Worm (Caenorhabditis elegans): ENCODE data around the gene Y38F1A.8.

The Y38F1A.8 gene

DNA sequence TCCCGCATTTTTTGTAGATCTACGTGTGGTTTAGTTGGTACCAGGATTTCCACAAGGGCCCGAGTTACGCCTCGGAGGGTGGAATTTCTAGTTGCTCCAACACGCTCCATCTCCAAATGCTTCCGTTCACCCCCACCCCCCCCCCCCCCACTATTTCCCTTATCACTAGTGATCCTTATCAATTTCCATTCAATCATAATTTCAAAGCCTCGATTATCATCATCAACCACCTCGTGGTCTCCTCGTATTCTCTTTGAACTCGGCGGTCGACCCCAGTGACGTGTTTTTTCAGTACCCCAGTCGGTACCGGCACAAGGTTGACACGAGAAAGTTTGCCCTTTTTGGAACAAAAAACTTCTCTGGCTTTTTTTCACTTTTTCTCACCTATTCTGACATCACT is 17.8 kb downstream of the Y38F1A.8 start:
- TF ChIP-seq fos-1 (tag; optimal IDR thresholded peaks at IDR 0.05) (peak; percentile 10), lin-11 (tag; optimal IDR thresholded peaks at IDR 0.05) (no peak), ztf-11 (tag; optimal IDR thresholded peaks at IDR 0.05) (no peak)

DNA sequence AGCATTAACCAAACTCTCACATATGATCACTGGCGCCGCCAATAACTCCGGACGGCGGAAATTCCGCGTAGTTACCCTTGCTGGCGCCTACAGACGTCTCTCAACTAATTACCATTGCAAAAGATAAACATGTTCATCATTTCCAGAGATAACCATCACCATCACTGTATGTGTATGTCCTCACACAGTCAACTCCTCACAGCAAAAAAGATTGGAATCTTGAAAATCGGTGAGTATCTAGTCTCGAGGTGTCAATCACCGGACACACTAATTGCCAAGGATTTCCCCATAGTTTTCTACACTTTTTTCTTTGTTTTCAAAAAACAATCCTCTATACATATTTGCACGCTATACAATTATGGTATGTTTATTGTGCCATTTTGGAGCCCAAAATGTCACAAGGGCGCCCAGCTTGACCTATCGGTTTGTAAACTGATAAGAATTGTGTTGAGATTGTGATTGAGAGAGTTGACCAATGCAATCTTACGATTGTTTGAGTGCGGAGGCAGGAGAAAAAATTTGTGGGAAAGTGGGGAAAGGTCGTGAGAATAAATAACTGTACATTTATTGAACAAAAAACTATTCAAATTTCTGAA is 18.6 kb downstream of the Y38F1A.8 start:
- TF ChIP-seq elt-1 (tag; optimal IDR thresholded peaks at IDR 0.05): peak; percentile 71
- no peak for TF ChIP-seq unc-62 (GFP tag; optimal IDR thresholded peaks at IDR 0.05)
- peak; percentile 5 for TF ChIP-seq sma-9 (GFP tag; optimal IDR thresholded peaks at IDR 0.05)
- no peak for TF ChIP-seq sma-9 (tag; optimal IDR thresholded peaks at IDR 0.05)
- TF ChIP-seq ceh-16 (tag; optimal IDR thresholded peaks at IDR 0.05): peak; percentile 92
- TF ChIP-seq egl-27 (tag; optimal IDR thresholded peaks at IDR 0.05): peak; percentile 22
- no peak for TF ChIP-seq ztf-1 (GFP tag; conservative IDR thresholded peaks at IDR 0.05)
- TF ChIP-seq gmeb-1 (tag; optimal IDR thresholded peaks at IDR 0.05): peak; percentile 18

DNA sequence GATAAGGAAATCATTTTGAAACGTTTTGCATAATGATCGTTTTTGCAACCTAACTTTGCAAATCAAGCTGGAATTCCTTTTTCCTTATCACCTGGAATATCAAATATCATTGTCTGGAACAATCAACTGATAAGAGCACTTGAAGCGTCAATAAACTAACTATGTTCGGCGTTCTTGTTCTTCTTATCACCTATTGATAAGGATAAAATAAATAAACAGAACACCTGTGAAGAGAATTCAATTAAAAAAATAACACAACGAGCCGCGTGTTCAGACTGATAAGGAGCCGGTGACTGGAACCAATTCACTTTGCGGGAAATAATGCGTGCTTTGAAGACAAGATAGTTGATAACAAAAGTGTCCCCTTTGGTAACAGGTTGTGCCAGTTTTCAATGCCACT is 20.4 kb downstream of the Y38F1A.8 start, which contains the start of gene cyd-1:
cyd-1 (plus strand) TSS at position 380 of the 400 bp plus-strand sequence.
- TF ChIP-seq nhr-129 (tag; optimal IDR thresholded peaks at IDR 0.05) (no peak), R02D3.7 (tag; optimal IDR thresholded peaks at IDR 0.05) (no peak), sma-3 (GFP tag; optimal IDR thresholded peaks at IDR 0.05) (peak; percentile 9), sma-9 (GFP tag; optimal IDR thresholded peaks at IDR 0.05) (peak; percentile 57), sma-9 (tag; optimal IDR thresholded peaks at IDR 0.05) (no peak), lin-11 (tag; optimal IDR thresholded peaks at IDR 0.05) (no peak), fos-1 (tag; optimal IDR thresholded peaks at IDR 0.05) (peak; percentile 69), blmp-1 (tag; optimal IDR thresholded peaks at IDR 0.05; ENCODE audit: insufficient read depth) (no peak), F13H6.1 (tag; optimal IDR thresholded peaks at IDR 0.05) (peak; percentile 41), crh-2 (tag; optimal IDR thresholded peaks at IDR 0.05) (peak; percentile 54)

DNA sequence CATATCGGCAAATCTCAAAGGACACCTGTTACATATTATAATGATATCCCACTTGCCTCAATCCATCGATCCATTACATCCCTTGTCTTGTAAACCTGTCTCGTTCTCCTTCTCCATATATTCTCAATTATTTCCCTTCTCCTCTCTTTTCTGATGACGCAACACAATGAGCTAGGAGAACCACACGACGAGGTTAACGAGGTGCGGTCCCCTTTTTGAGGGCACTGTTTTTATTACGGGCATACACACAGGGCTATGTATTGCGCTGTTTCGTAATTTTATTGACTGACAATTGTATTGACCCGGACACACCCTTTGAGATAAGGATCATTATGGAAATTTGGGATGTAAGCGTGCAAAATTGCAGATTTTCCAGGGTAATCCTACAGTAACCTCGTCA is 22.0 kb downstream of the Y38F1A.8 start:
- no peak for TF ChIP-seq nhr-237 (tag; optimal IDR thresholded peaks at IDR 0.05)
- TF ChIP-seq sma-9 (GFP tag; optimal IDR thresholded peaks at IDR 0.05): no peak
- no peak for TF ChIP-seq sma-9 (tag; optimal IDR thresholded peaks at IDR 0.05)
- TF ChIP-seq elt-3 (tag; optimal IDR thresholded peaks at IDR 0.05): no peak
- no peak for TF ChIP-seq nhr-6 (tag; optimal IDR thresholded peaks at IDR 0.05)
- no peak for TF ChIP-seq nhr-129 (tag; optimal IDR thresholded peaks at IDR 0.05)
- no peak for TF ChIP-seq nhr-25 (tag; optimal IDR thresholded peaks at IDR 0.05)
- no peak for TF ChIP-seq F13H6.1 (tag; optimal IDR thresholded peaks at IDR 0.05)
- TF ChIP-seq unc-39 (tag; optimal IDR thresholded peaks at IDR 0.05): no peak
- TF ChIP-seq fos-1 (tag; optimal IDR thresholded peaks at IDR 0.05): no peak
- no peak for TF ChIP-seq egl-27 (tag; optimal IDR thresholded peaks at IDR 0.05)
- TF ChIP-seq ztf-11 (tag; optimal IDR thresholded peaks at IDR 0.05): no peak
- no peak for TF ChIP-seq R02D3.7 (tag; optimal IDR thresholded peaks at IDR 0.05)
- no peak for TF ChIP-seq ceh-16 (tag; optimal IDR thresholded peaks at IDR 0.05)
- TF ChIP-seq sem-4 (tag; optimal IDR thresholded peaks at IDR 0.05): no peak
- no peak for TF ChIP-seq Y55F3AM.14 (GFP tag; optimal IDR thresholded peaks at IDR 0.05)
- TF ChIP-seq mbf-1 (tag; optimal IDR thresholded peaks at IDR 0.05): no peak
- TF ChIP-seq sma-3 (GFP tag; optimal IDR thresholded peaks at IDR 0.05): no peak
- TF ChIP-seq alr-1 (tag; optimal IDR thresholded peaks at IDR 0.05): no peak
- TF ChIP-seq C34F6.9 (tag; optimal IDR thresholded peaks at IDR 0.05): no peak
- TF ChIP-seq skn-1 (tag; optimal IDR thresholded peaks at IDR 0.05): no peak

DNA sequence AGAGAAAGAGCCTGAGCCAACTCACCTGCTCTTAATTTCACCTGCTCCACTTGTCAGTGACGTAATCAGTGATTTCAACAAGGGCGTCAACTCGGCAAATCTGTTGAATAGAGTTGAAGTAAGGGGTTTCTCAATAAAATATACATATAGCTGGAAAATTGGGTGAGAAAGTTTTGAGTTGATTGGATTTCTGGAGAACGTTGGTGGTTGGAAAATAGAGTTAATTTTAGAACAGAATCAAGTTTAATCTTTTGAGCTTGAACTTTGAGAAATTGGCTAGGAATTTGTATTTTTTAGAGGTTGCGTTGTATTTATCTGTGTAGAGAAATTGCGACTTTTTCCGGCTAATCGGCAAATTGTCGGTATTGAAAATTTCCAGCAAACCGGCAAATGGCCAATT is 31.0 kb downstream of the Y38F1A.8 start, which contains the start of gene Y38F1A.4:
Y38F1A.4 (minus strand) TSS at position 101 of the 400 bp plus-strand sequence.
- no peak for TF ChIP-seq sma-9 (GFP tag; optimal IDR thresholded peaks at IDR 0.05)
- no peak for TF ChIP-seq sma-9 (tag; optimal IDR thresholded peaks at IDR 0.05)

DNA sequence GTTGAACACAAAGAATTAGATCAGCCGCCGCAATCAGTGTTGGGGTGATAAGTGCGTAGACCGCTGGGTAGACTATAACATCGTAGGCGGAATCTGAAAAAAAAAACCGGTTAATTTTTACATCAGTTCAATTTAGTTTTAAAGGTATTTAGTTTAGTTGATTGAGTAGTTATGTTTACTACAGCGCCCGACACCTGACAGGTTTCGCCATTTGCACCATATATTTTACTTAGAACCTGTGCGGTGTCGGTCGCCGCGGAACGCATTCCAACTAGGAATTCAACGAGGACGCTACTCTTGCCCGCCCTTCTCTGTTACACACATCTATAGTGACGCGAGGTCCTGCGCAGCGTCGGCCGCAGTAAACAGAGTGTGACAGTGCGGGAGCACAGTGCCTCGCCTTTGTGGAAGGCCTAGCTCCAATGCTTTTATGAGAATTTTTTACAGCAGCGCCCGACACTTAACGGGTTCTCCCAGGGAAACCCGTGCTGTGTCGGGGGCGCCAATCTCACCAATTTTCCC is 32.1 kb downstream of the Y38F1A.8 start:
- TF ChIP-seq C34F6.9 (tag; optimal IDR thresholded peaks at IDR 0.05) (no peak), snpc-4 (tag; optimal IDR thresholded peaks at IDR 0.05) (peak; percentile 63), sem-4 (tag; optimal IDR thresholded peaks at IDR 0.05) (no peak)

DNA sequence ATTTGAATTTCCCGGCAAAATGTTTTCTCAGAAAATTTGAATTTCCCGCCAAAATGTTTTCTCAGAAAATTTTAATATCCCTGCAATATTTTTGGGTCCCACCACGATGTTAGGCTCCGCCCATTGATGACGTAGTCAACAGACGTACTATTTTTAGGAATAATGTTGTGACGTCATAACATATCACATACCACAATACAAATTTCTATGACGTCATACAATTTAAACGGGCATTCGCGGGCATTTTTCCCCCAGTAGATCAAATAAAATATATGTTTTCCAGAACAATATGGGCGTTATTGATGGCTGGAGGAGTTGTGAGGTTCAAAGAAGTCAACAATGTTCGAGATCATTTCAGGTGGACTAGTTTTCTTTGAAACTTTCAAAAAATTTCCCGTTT is 34.4 kb downstream of the Y38F1A.8 start:
- no peak for TF ChIP-seq nhr-77 (tag; optimal IDR thresholded peaks at IDR 0.05)
- no peak for TF ChIP-seq nhr-23 (tag; optimal IDR thresholded peaks at IDR 0.05)
- TF ChIP-seq egl-27 (tag; optimal IDR thresholded peaks at IDR 0.05): no peak
- TF ChIP-seq nhr-21 (tag; optimal IDR thresholded peaks at IDR 0.05): no peak
- no peak for TF ChIP-seq unc-62 (GFP tag; optimal IDR thresholded peaks at IDR 0.05)
- no peak for TF ChIP-seq peb-1 (tag; optimal IDR thresholded peaks at IDR 0.05)
- TF ChIP-seq snpc-4 (tag; optimal IDR thresholded peaks at IDR 0.05): no peak
- TF ChIP-seq Y55F3AM.14 (GFP tag; optimal IDR thresholded peaks at IDR 0.05): no peak
- TF ChIP-seq unc-55 (GFP tag; optimal IDR thresholded peaks at IDR 0.05): no peak
- no peak for TF ChIP-seq nhr-237 (tag; optimal IDR thresholded peaks at IDR 0.05)
- no peak for TF ChIP-seq elt-3 (tag; optimal IDR thresholded peaks at IDR 0.05)
- no peak for TF ChIP-seq nhr-6 (tag; optimal IDR thresholded peaks at IDR 0.05)
- TF ChIP-seq skn-1 (tag; optimal IDR thresholded peaks at IDR 0.05): no peak
- no peak for TF ChIP-seq gmeb-1 (tag; optimal IDR thresholded peaks at IDR 0.05)
- no peak for TF ChIP-seq dmd-4 (tag; optimal IDR thresholded peaks at IDR 0.05)
- TF ChIP-seq R02D3.7 (tag; optimal IDR thresholded peaks at IDR 0.05): no peak
- TF ChIP-seq ceh-82 (tag; optimal IDR thresholded peaks at IDR 0.05): no peak

Data from whole organism, L2 larva.